Worm (Caenorhabditis elegans) whole organism, L4/young adult: ENCODE results near the gene fbxa-48.

Source experiments
- W03F9.2 ChIP-seq: fragments of 150-350 bp; optimal IDR thresholded peaks from 2 replicates; lab custom pipeline; 2014; ENCODE audit warnings: missing biosample characterization, missing genetic modification characterization
- dao-5 ChIP-seq: sonication (generic microtip); optimal IDR thresholded peaks from 2 replicates; lab custom pipeline; 2016; ENCODE audit warnings: missing genotype, missing genetic modification characterization, moderate library complexity, missing compliant biosample characterization
- him-1 ChIP-seq: sonication (generic microtip); optimal IDR thresholded peaks from 2 replicates; lab custom pipeline; 2016; ENCODE audit warnings: missing genotype, missing genetic modification reagents, missing genetic modification characterization, missing compliant biosample characterization

fbxa-48 gene

DNA sequence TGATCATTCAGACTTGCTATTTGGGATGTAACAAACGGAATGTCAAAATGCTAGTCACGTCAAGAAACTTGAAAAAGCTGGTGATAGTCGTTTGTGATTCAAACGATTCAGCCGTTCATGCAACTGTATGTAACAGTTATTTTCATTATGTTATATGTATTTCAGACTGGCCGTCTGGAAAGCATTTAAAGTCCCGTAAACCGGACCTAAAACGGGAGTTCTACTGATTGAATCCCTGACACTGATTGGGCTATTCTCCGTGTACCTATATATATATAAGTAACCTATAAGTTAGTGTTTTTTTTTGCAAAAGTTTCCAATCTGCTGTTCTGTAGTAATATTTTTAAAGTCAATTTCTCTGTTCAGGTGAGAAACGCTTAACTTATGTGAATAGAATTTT lies 28.4 kb downstream of the fbxa-48 start:
- TF ChIP-seq dao-5 (tag; lab: Kevin White, UChicago): no peak
- no peak for TF ChIP-seq him-1
- TF ChIP-seq W03F9.2 (tag; lab: Kevin White, UChicago): no peak

DNA sequence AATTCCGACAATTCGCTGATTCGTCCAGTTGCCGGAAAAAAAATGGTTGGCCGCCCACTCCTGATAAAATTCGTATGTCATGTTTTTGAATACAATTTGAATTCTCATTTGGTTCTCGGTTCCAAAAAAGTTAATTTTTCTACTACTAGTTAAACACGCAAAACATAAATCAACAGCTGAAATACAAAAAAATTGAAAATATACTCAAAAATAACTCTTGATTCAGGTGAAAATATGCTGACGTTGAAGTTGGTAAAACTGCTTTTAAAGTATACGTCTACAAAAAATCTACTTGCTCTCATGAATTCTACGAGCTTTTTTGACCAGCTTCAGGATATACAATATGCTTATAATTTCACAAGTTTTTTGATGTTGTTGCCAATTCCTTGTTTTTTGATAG lies 31.5 kb downstream of the fbxa-48 start, which contains the start of gene srz-56:
Gene srz-56, plus strand, starts transcription at position 301 of the 400 bp plus-strand sequence.
- TF ChIP-seq dao-5 (tag; lab: Kevin White, UChicago): no peak
- TF ChIP-seq W03F9.2 (tag; lab: Kevin White, UChicago): no peak
- TF ChIP-seq him-1: no peak

DNA sequence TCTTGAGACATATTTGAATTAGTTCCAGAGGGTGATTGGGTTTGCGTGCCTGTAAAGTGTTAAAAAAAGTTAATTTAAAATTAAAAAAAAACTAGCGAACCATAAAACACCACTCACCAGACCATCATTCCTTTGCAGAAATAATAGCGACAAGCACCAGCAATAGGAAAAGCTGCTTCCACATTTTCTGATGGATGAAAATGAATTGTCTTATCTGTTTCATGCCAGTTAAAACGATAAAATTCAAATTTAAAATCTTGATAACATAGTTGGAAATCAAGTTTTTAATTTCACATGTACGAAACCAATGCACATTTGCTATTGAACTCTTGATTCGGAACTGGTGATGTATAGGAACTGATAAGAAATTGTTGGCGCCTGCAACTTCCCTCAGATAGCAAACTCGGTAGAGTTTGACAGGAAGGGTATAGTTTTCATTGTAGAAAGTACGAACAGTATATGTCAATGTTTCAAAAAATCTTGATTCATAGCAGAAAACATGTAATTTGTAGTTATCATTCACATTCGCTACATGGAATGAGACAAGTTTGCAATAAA lies 32.3 kb downstream of the fbxa-48 start, which contains the start of gene C39B5.10:
Gene C39B5.10, minus strand, starts transcription at position 51 of the 558 bp plus-strand sequence.
- TF ChIP-seq W03F9.2 (tag; lab: Kevin White, UChicago) (no peak), dao-5 (tag; lab: Kevin White, UChicago) (no peak), him-1 (no peak)

ce11 chrIII:2234192-2234934 lies 37.6 kb downstream of the fbxa-48 start, which contains the start of gene C39B5.2:
TSS of gene C39B5.2 (plus strand) at chrIII:2234884.
- TF ChIP-seq dao-5 (tag; lab: Kevin White, UChicago): no peak
- TF ChIP-seq W03F9.2 (tag; lab: Kevin White, UChicago): no peak

DNA sequence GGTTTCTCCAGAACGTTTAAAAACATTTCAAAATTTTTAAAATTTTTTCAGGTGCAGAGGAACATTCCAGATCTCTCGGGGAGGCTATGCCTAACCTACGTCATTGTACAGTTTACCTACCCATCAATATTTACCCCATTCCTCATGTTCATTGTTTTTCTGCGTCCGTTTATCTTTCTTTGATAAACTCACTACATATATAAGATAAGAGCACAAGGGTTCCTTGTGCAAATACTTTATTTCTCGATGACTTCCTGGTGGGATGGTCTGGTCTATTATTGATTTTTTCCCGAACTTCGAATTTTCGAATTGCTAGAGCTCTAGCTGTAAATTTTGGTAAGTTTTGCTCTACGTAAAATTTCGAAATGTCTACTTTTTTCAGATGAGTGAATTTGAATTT lies 38.6 kb downstream of the fbxa-48 start:
- TF ChIP-seq W03F9.2 (tag; lab: Kevin White, UChicago) (no peak), dao-5 (tag; lab: Kevin White, UChicago) (no peak), him-1 (no peak)

ce11 chrIII:2232360-2232759 lies 39.6 kb downstream of the fbxa-48 start, which contains the start of gene fbxa-47:
TSS of gene fbxa-47 (minus strand) at chrIII:2232460.
- TF ChIP-seq him-1: no peak
- no peak for TF ChIP-seq W03F9.2 (tag; lab: Kevin White, UChicago)
- TF ChIP-seq dao-5 (tag; lab: Kevin White, UChicago): no peak

ce11 chrIII:2227407-2227806 lies 44.6 kb downstream of the fbxa-48 start, which contains the start of gene fbxa-62:
TSS of gene fbxa-62 (plus strand) at chrIII:2227707.
- TF ChIP-seq dao-5 (tag; lab: Kevin White, UChicago) (no peak), him-1 (no peak), W03F9.2 (tag; lab: Kevin White, UChicago) (no peak)

DNA sequence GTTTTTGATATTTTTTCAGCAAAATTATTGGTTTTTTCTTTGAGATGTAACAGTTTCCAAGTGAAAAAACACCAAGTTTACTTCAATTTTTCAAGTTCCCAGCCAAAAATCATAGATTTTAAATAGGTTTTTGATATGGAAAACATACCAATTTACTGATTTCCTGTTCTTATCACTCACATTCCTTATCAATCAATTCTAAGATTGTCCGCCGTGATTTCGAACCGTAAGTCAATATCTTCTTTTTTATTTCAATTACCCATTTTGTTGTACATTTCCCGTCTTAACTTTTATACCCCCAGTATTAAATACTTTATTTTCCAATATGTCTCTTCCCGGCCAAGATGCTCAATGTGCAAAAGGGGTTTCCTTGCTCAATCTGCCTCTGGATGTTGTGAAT lies 47.5 kb downstream of the fbxa-48 start, which contains the start of gene fbxa-38:
Gene fbxa-38, plus strand, starts transcription at position 195 of the 400 bp plus-strand sequence.
- TF ChIP-seq W03F9.2 (tag; lab: Kevin White, UChicago): no peak
- no peak for TF ChIP-seq him-1
- TF ChIP-seq dao-5 (tag; lab: Kevin White, UChicago): no peak

DNA sequence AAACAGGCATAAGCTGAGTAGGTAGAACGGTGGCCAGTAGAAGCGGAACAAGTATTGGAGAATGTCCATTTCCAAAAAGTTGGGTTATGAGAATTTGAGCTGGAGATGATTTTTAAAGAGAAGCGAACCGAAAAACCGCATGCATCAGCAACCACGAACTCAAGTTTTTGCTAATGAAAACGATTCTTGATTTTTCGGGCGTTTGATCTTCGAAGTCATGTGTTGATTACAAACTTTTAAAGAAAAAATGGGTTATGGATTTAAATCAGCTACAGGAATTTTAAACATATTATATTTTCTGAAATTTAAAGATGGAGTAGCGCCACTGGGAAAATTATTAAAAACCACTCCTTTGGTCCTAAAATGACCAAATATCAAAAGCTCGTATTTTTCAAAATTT lies 48.0 kb downstream of the fbxa-48 start, which contains the start of gene srd-65:
Gene srd-65, minus strand, starts transcription at position 101 of the 400 bp plus-strand sequence.
- TF ChIP-seq dao-5 (tag; lab: Kevin White, UChicago) (no peak), him-1 (no peak), W03F9.2 (tag; lab: Kevin White, UChicago) (no peak)

- TF ChIP-seq W03F9.2 (tag; lab: Kevin White, UChicago): no peak
- TF ChIP-seq dao-5 (tag; lab: Kevin White, UChicago): no peak
- TF ChIP-seq him-1: no peak
Measured at ce11 chrIII:2219408-2219807, 52.6 kb downstream of the fbxa-48 start, which contains the start of gene fbxa-12. TSS of gene fbxa-12 (plus strand) at chrIII:2219708.
